Fruit fly (Drosophila melanogaster) whole organism, wandering third instar larva: ENCODE data around the gene DnaJ-H.

ENCODE experiments used
- Abd-B ChIP-seq: fragments of >200 bp; optimal IDR thresholded peaks from 2 replicates; lab custom pipeline; 2017; ENCODE audit warnings: missing biosample characterization, missing genetic modification characterization
- CG32264 ChIP-seq: fragments of 200-800 bp; sonication (Bioruptor generic); optimal IDR thresholded peaks from 2 replicates; lab custom pipeline; 2016; ENCODE audit warnings: missing biosample characterization, missing genetic modification characterization
- CG9705 ChIP-seq: fragments of 200-800 bp; sonication (Bioruptor generic); optimal IDR thresholded peaks from 2 replicates; lab custom pipeline; 2018; ENCODE audit warnings: missing biosample characterization, mild to moderate bottlenecking, missing genetic modification characterization
- CrebA ChIP-seq: fragments of 200-800 bp; sonication (Bioruptor generic); optimal IDR thresholded peaks from 2 replicates; lab custom pipeline; 2016; ENCODE audit warnings: missing biosample characterization, mild to moderate bottlenecking, missing genetic modification characterization, borderline replicate concordance
- Dif ChIP-seq: fragments of 200-275, 200-300 bp; sonication (Bioruptor generic); optimal IDR thresholded peaks from 2 replicates; lab custom pipeline; 2018; ENCODE audit warnings: missing biosample characterization, missing genetic modification characterization; ENCODE audit not compliant: partially characterized antibody
- GATAd ChIP-seq: sonication (Bioruptor generic); optimal IDR thresholded peaks from 2 replicates; lab custom pipeline; 2016; ENCODE audit warnings: missing biosample characterization, missing genetic modification characterization
- HLH106 ChIP-seq: fragments of 200-800 bp; optimal IDR thresholded peaks from 3 replicates; lab custom pipeline; 2019; ENCODE audit warnings: missing biosample characterization, mild to moderate bottlenecking, missing genetic modification characterization, moderate library complexity
- Hnf4 ChIP-seq: fragments of 200-800 bp; sonication (Bioruptor generic); optimal IDR thresholded peaks from 2 replicates; lab custom pipeline; 2016; ENCODE audit warnings: missing biosample characterization, mild to moderate bottlenecking, missing genetic modification characterization
- Hr78 ChIP-seq: fragments of >200 bp; optimal IDR thresholded peaks from 2 replicates; lab custom pipeline; 2017; ENCODE audit warnings: missing biosample characterization, missing genetic modification characterization
- Hr83 ChIP-seq: fragments of 200-300 bp; sonication (Bioruptor generic); optimal IDR thresholded peaks from 2 replicates; lab custom pipeline; 2016; ENCODE audit warnings: missing biosample characterization, mild to moderate bottlenecking, missing genetic modification characterization, moderate library complexity; ENCODE audit not compliant: poor library complexity, severe bottlenecking
- Jra ChIP-seq: sonication (Bioruptor generic); optimal IDR thresholded peaks from 2 replicates; lab custom pipeline; 2016; ENCODE audit warnings: missing biosample characterization, missing genetic modification characterization
- Mio ChIP-seq: sonication (Bioruptor generic); optimal IDR thresholded peaks from 2 replicates; lab custom pipeline; 2016; ENCODE audit warnings: missing biosample characterization, missing genetic modification characterization
- Myc ChIP-seq: fragments of >200 bp; optimal IDR thresholded peaks from 2 replicates; lab custom pipeline; 2017
- N ChIP-seq: fragments of >200 bp; optimal IDR thresholded peaks from 2 replicates; lab custom pipeline; 2018; ENCODE audit warnings: missing biosample characterization, missing external identifiers, missing genetic modification characterization
- OdsH ChIP-seq: fragments of 200-800 bp; sonication (Bioruptor generic); optimal IDR thresholded peaks from 2 replicates; lab custom pipeline; 2016; ENCODE audit warnings: missing biosample characterization, mild to moderate bottlenecking, missing genetic modification characterization
- Rel ChIP-seq, 2 experiments: fragments of 200-800 bp; sonication (Bioruptor generic) in 1 of 2; optimal IDR thresholded peaks; 2 replicates in 1 of 2; 3 replicates in 1 of 2; lab custom pipeline; 2016 to 2019; ENCODE audit warnings: mild to moderate bottlenecking in 2 of 2, missing biosample characterization in 2 of 2, missing genetic modification characterization in 2 of 2, moderate library complexity in 1 of 2
- Sp1 ChIP-seq: fragments of 200-800 bp; sonication (Bioruptor generic); optimal IDR thresholded peaks from 3 replicates; lab custom pipeline; 2019; ENCODE audit warnings: missing biosample characterization, mild to moderate bottlenecking, missing genetic modification characterization, moderate library complexity
- Vsx2 ChIP-seq: fragments of 200-300, 225-300 bp; sonication (Bioruptor generic); optimal IDR thresholded peaks from 2 replicates; lab custom pipeline; 2018; ENCODE audit warnings: missing biosample characterization, missing genetic modification characterization; ENCODE audit not compliant: partially characterized antibody
- br ChIP-seq: fragments of 200-800 bp; sonication (Bioruptor generic); optimal IDR thresholded peaks from 2 replicates; lab custom pipeline; 2016; ENCODE audit warnings: missing biosample characterization, missing genetic modification characterization
- brk ChIP-seq: fragments of 200-800 bp; sonication (Bioruptor generic); optimal IDR thresholded peaks from 2 replicates; lab custom pipeline; 2016; ENCODE audit warnings: missing biosample characterization, mild to moderate bottlenecking, missing genetic modification characterization
- dl ChIP-seq, 2 experiments: fragments of 175-275, 200-275 bp in 1 of 2; fragments of 200-275 bp in 1 of 2; sonication (Bioruptor generic); optimal IDR thresholded peaks; lab custom pipeline; 2018; ENCODE audit warnings: mild to moderate bottlenecking in 2 of 2, missing biosample characterization in 2 of 2, missing genetic modification characterization in 2 of 2, moderate library complexity in 2 of 2; ENCODE audit not compliant: partially characterized antibody in 2 of 2, insufficient read depth in 1 of 2
- dmrt93B ChIP-seq: fragments of 200-800 bp; sonication (Bioruptor generic); optimal IDR thresholded peaks from 2 replicates; lab custom pipeline; 2018; ENCODE audit warnings: missing biosample characterization, mild to moderate bottlenecking, missing genetic modification characterization
- dsf ChIP-seq: sonication (Bioruptor generic); optimal IDR thresholded peaks from 2 replicates; lab custom pipeline; 2016; ENCODE audit warnings: missing biosample characterization, missing genetic modification characterization, borderline replicate concordance
- ey ChIP-seq: fragments of 200-800 bp; sonication (Bioruptor generic); optimal IDR thresholded peaks from 2 replicates; lab custom pipeline; 2016; ENCODE audit warnings: missing biosample characterization, missing genetic modification characterization
- foxo ChIP-seq, 2 experiments: fragments of 200-800 bp; sonication (Bioruptor generic); optimal IDR thresholded peaks; 2 replicates in 1 of 2; 3 replicates in 1 of 2; lab custom pipeline; 2016 to 2017; ENCODE audit warnings: missing biosample characterization in 2 of 2, missing genetic modification characterization in 2 of 2
- fru ChIP-seq: fragments of 200-800 bp; sonication (Bioruptor generic); optimal IDR thresholded peaks from 3 replicates; lab custom pipeline; 2016; ENCODE audit warnings: missing biosample characterization, mild to moderate bottlenecking, missing genetic modification characterization
- h ChIP-seq: fragments of 200-800 bp; sonication (Bioruptor generic); optimal IDR thresholded peaks from 3 replicates; lab custom pipeline; 2016; ENCODE audit warnings: missing biosample characterization, mild to moderate bottlenecking, missing genetic modification characterization
- jim ChIP-seq: fragments of 175-275, 200-325 bp; sonication (Bioruptor generic); optimal IDR thresholded peaks from 2 replicates; lab custom pipeline; 2016; ENCODE audit warnings: missing biosample characterization, mild to moderate bottlenecking, missing genetic modification characterization
- pan ChIP-seq: fragments of >200 bp; optimal IDR thresholded peaks from 2 replicates; lab custom pipeline; 2017
- psq ChIP-seq: fragments of 200-800 bp; sonication (Bioruptor generic); optimal IDR thresholded peaks from 3 replicates; lab custom pipeline; 2017; ENCODE audit warnings: missing biosample characterization, mild to moderate bottlenecking, missing genetic modification characterization, moderate library complexity
- rgr ChIP-seq: fragments of 200-800 bp; sonication (Bioruptor generic); optimal IDR thresholded peaks from 3 replicates; lab custom pipeline; 2016; ENCODE audit warnings: missing biosample characterization, mild to moderate bottlenecking, missing genetic modification characterization
- sage ChIP-seq: fragments of 200-800 bp; sonication (Bioruptor generic); optimal IDR thresholded peaks from 2 replicates; lab custom pipeline; 2016; ENCODE audit warnings: missing biosample characterization, mild to moderate bottlenecking, missing genetic modification characterization
- sv ChIP-seq: fragments of 200-800 bp; sonication (Bioruptor generic); optimal IDR thresholded peaks from 3 replicates; lab custom pipeline; 2016; ENCODE audit warnings: missing biosample characterization, missing genetic modification characterization
- tai ChIP-seq: sonication (Bioruptor generic); optimal IDR thresholded peaks from 2 replicates; lab custom pipeline; 2016; ENCODE audit warnings: missing biosample characterization, missing genetic modification characterization
- usp ChIP-seq: fragments of >200 bp; optimal IDR thresholded peaks from 2 replicates; lab custom pipeline; 2017; ENCODE audit warnings: missing biosample characterization, missing genetic modification characterization
- woc ChIP-seq: sonication (Bioruptor generic); optimal IDR thresholded peaks from 2 replicates; lab custom pipeline; 2016; ENCODE audit warnings: missing biosample characterization, mild to moderate bottlenecking, missing genetic modification characterization

The DnaJ-H gene

DNA sequence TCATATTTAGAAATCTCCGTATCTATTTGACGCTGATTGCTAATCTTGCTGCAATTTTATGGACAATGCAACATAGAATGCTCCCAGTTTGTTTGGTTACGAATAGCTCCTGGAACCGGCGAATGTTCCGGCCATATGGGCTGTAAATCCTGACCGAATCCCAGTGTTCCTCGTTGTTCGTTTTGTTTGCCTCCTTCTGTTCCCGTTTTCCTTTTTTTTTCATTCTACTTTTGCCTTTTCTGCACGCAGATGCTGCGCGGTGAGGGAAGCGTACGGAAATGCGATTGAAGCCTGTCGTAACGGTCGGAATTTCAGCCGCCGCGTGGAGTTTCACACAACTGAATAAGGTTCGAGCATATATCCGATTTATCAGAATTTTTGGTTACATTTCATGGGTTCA is 10.3 kb upstream of the DnaJ-H start, which contains the start of gene CG43925:
TSS of gene CG43925 (plus strand) at position 301 of the 400 bp plus-strand sequence.
- TF ChIP-seq sage (GFP tag; lab: Kevin White, UChicago) (no peak), Jra (GFP tag; lab: Kevin White, UChicago) (no peak), h (GFP tag; lab: Kevin White, UChicago) (no peak), ey (GFP tag; lab: Kevin White, UChicago) (no peak)

DNA sequence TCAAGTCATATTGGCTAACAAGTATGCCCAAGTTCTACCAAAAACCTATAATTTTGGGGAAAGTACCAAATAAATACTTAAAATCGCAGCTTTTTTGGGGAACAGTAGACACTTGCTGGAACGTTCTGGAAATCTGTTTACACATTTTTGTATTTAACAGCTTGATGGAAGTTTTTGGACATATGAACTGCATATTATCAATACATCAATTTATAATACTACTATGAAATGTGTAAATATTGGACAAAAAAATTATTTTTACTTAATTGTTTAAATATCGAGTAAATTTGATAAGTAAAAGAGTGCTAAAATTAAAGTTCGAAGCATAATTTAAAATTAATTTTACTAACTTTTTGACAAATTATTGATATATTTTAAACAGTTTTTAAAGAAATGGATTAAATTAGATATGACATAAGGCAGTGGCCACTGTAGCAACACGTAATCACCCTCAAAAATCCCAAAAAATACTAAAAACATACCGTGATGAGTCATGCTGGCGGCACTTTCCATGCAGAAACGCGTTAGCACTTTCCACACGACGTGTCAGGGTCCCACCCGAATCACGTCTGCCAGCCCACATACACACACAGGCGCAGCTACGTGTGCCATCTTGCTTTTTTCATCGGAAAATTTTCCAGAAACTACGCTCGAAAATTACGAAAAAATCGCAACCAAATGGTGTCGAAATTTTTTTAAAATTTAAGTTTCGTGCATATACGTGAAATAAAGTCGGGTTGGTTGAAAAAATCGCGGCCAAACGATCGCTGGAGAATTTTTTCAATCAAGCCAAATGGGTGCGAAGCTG is 674 bp downstream of the DnaJ-H start, which contains the start of gene Sirt1:
TSS of gene Sirt1 (plus strand) at position 571 of the 808 bp plus-strand sequence.
- TF ChIP-seq brk (GFP tag; lab: Kevin White, UChicago) (no peak), usp (GFP tag; lab: Kevin White, UChicago) (no peak), Dif (GFP tag; lab: Kevin White, UChicago) (no peak), CG32264 (GFP tag; lab: Kevin White, UChicago) (peak; percentile 15), fru (GFP tag; lab: Kevin White, UChicago) (peak; percentile 59), foxo (GFP tag; optimal IDR thresholded peaks at IDR 0.05; lab: Kevin White, UChicago) (peak in 1 of 2 experiments; percentile 92), CrebA (GFP tag; lab: Kevin White, UChicago) (no peak), Hr83 (peak; percentile 49), Vsx2 (no peak), Myc (no peak), dsf (GFP tag; lab: Kevin White, UChicago) (peak; percentile 51), Abd-B (GFP tag; lab: Kevin White, UChicago) (no peak), HLH106 (tag; lab: Kevin White, UChicago) (peak; percentile 94), Hr78 (GFP tag; lab: Kevin White, UChicago) (no peak), Mio (no peak), rgr (GFP tag; lab: Kevin White, UChicago) (peak; percentile 84), OdsH (peak; percentile 76), pan (lab: Kevin White, UChicago) (no peak), jim (GFP tag; lab: Kevin White, UChicago) (no peak), GATAd (GFP tag; lab: Kevin White, UChicago) (no peak), h (GFP tag; lab: Kevin White, UChicago) (peak; percentile 69), dl (GFP tag; optimal IDR thresholded peaks at IDR 0.05; lab: Kevin White, UChicago; ENCODE audit: insufficient read depth in 1 of 2, partially characterized antibody in 2 of 2) (no peak), Sp1 (GFP tag; lab: Kevin White, UChicago) (peak; percentile 89), sv (GFP tag; lab: Kevin White, UChicago) (peak; percentile 32), psq (GFP tag; lab: Kevin White, UChicago) (no peak), Rel (GFP tag; optimal IDR thresholded peaks at IDR 0.05; lab: Kevin White, UChicago) (no peak), Rel (tag; optimal IDR thresholded peaks at IDR 0.05; lab: Kevin White, UChicago) (peak; percentile 98), CG9705 (GFP tag; lab: Kevin White, UChicago) (peak; percentile 81), sage (GFP tag; lab: Kevin White, UChicago) (peak; percentile 5), ey (GFP tag; lab: Kevin White, UChicago) (peak; percentile 66), N (GFP tag; lab: Kevin White, UChicago) (no peak), dmrt93B (GFP tag; lab: Kevin White, UChicago) (peak; percentile 87), Hnf4 (GFP tag; lab: Kevin White, UChicago) (peak; percentile 27), Jra (GFP tag; lab: Kevin White, UChicago) (peak; percentile 80), woc (peak; percentile 82), br (GFP tag; lab: Kevin White, UChicago) (peak; percentile 30), tai (GFP tag; lab: Kevin White, UChicago) (no peak)
